Worm (Caenorhabditis elegans): ENCODE measurements around the gene sec-22.

- TF ChIP-seq nhr-41 (GFP tag; IDR thresholded peaks at IDR 0.05) (no peak), nhr-237 (tag; optimal IDR thresholded peaks at IDR 0.05) (no peak), lin-29 (GFP tag; IDR thresholded peaks at IDR 0.05) (no peak), nhr-28 (tag; optimal IDR thresholded peaks at IDR 0.05) (no peak), lin-13 (GFP tag; optimal IDR thresholded peaks at IDR 0.05) (no peak), lin-39 (tag; optimal IDR thresholded peaks at IDR 0.05) (no peak), nhr-11 (tag; optimal IDR thresholded peaks at IDR 0.05) (no peak), Y105C5A.15 (GFP tag; IDR thresholded peaks at IDR 0.05) (no peak), aha-1 (tag) (no peak), pqm-1 (tag; optimal IDR thresholded peaks at IDR 0.05) (no peak), mep-1 (tag; optimal IDR thresholded peaks at IDR 0.05) (no peak), ama-1 (optimal IDR thresholded peaks at IDR 0.05) (no peak)
These were observed 25.8 kb upstream of the sec-22 start for ce11 chrX:1009512-1009911.

All from whole organism, L4 larva.